Fruit fly (Drosophila melanogaster): ENCODE measurements around the gene RpL17.

DNA sequence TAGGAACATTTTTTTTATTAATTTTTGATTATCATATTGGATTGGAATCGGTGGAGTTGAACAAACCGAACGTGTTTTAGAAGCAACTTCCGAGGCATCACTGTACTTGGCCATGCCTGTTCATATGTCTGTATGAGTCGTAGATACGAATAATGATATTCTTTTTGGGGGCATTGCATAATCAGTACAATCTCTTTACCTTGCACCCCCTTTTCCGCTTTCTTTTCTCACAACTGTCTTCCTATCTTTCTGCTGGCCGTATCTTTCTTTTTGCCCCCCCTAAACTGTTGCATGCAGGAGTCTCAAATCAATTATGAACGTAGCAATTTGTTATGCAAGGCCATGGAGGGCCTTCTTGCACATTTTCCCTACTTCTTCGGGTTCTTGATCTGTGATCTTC, 38.1 kb downstream of the RpL17 start:
- TF ChIP-seq EcR (GFP tag; optimal IDR thresholded peaks at IDR 0.05) (no peak), CG8301 (tag; optimal IDR thresholded peaks at IDR 0.05) (no peak), CG34367 (tag; optimal IDR thresholded peaks at IDR 0.05) (no peak), Pif1A (GFP tag; optimal IDR thresholded peaks at IDR 0.05) (no peak), gl (tag; optimal IDR thresholded peaks at IDR 0.05) (no peak), Snoo (tag; optimal IDR thresholded peaks at IDR 0.05) (no peak), CG13204 (GFP tag; optimal IDR thresholded peaks at IDR 0.05) (no peak), CG17806 (tag; optimal IDR thresholded peaks at IDR 0.05) (no peak), CG15710 (tag; optimal IDR thresholded peaks at IDR 0.05) (no peak), CG32121 (GFP tag; IDR thresholded peaks at IDR 0.05) (no peak), D1 (tag; optimal IDR thresholded peaks at IDR 0.05) (no peak), CG14655 (GFP tag; optimal IDR thresholded peaks at IDR 0.05) (no peak)

All from whole organism, pupa.